Worm (Caenorhabditis elegans) whole organism, young adult: ENCODE measurements around the gene F09C6.14.

Experiments used
- C06A6.2 ChIP-seq: fragments of 200-800 bp; sonication (Bioruptor generic); conservative IDR thresholded peaks from 2 replicates; pipeline ENCODE4 v1.3.6; 2022; ENCODE audit warnings: missing genetic modification characterization, missing compliant biosample characterization
- C17E4.6 ChIP-seq: fragments of 200-800 bp; sonication (Bioruptor generic); IDR thresholded peaks from 2 replicates; pipeline ENCODE4 v1.3.6; 2022; ENCODE audit warnings: missing genetic modification reagents, missing genetic modification characterization, missing compliant biosample characterization
- D2030.7 ChIP-seq: fragments of 200-800 bp; sonication (Bioruptor generic); IDR thresholded peaks from 2 replicates; pipeline ENCODE4 v1.3.6; 2022; ENCODE audit warnings: missing genetic modification reagents, missing genetic modification characterization, missing compliant biosample characterization
- F10E7.11 ChIP-seq: sonication (generic microtip); optimal IDR thresholded peaks from 2 replicates; lab custom pipeline; 2017; ENCODE audit warnings: mild to moderate bottlenecking, missing genetic modification characterization, moderate library complexity, missing compliant biosample characterization
- F23B12.7 ChIP-seq: sonication (generic microtip); optimal IDR thresholded peaks from 2 replicates; lab custom pipeline; 2017; ENCODE audit warnings: missing genetic modification characterization, mild to moderate bottlenecking, missing compliant biosample characterization, antibody characterized with exemption, moderate library complexity; ENCODE audit not compliant: insufficient read depth
- F37B4.10 ChIP-seq: fragments of 200-800 bp; sonication (Bioruptor generic); IDR thresholded peaks from 2 replicates; pipeline ENCODE4 v1.3.6; 2022; ENCODE audit warnings: missing genetic modification characterization, missing compliant biosample characterization
- F57C9.4 ChIP-seq: sonication (generic microtip); optimal IDR thresholded peaks from 2 replicates; lab custom pipeline; 2017; ENCODE audit warnings: mild to moderate bottlenecking, missing genetic modification characterization, missing compliant biosample characterization
- T07F8.4 ChIP-seq: sonication (generic microtip); optimal IDR thresholded peaks from 2 replicates; lab custom pipeline; 2016; ENCODE audit warnings: mild to moderate bottlenecking, missing genetic modification characterization, moderate library complexity, missing compliant biosample characterization
- T26A5.8 ChIP-seq: sonication (generic microtip); optimal IDR thresholded peaks from 2 replicates; lab custom pipeline; 2016; ENCODE audit warnings: missing genetic modification characterization, missing compliant biosample characterization
- akir-1 ChIP-seq: fragments of 200-800 bp; sonication (Bioruptor generic); optimal IDR thresholded peaks from 2 replicates; lab custom pipeline; 2018; ENCODE audit warnings: mild to moderate bottlenecking, missing genetic modification characterization, moderate library complexity, missing compliant biosample characterization
- aptf-3 ChIP-seq: fragments of 200-800 bp; sonication (Bioruptor generic); IDR thresholded peaks from 2 replicates; pipeline ENCODE4 v1.3.6; 2022; ENCODE audit warnings: missing genetic modification characterization, missing compliant biosample characterization
- attf-6 ChIP-seq: fragments of 200-800 bp; sonication (Bioruptor generic); IDR thresholded peaks from 2 replicates; pipeline ENCODE4 v1.3.6; 2022; ENCODE audit warnings: missing genetic modification reagents, missing genetic modification characterization, missing compliant biosample characterization
- cebp-1 ChIP-seq, 2 experiments: fragments of 200-800 bp in 1 of 2; sonication (Bioruptor generic) in 1 of 2; sonication (generic microtip) in 1 of 2; IDR thresholded peaks in 1 of 2; optimal IDR thresholded peaks in 1 of 2; 2 replicates each; pipeline versions ENCODE4 v1.3.6 to Lab custom; 2017 to 2022; ENCODE audit warnings: missing compliant biosample characterization in 2 of 2, missing genetic modification characterization in 2 of 2, mild to moderate bottlenecking in 1 of 2, missing genetic modification reagents in 1 of 2, moderate library complexity in 1 of 2
- efl-1 ChIP-seq: fragments of 150-350 bp; optimal IDR thresholded peaks from 2 replicates; lab custom pipeline; 2014; ENCODE audit warnings: missing biosample characterization, missing genetic modification reagents, missing genetic modification characterization
- gei-17 ChIP-seq: fragments of 200-800 bp; sonication (Bioruptor generic); optimal IDR thresholded peaks from 2 replicates; lab custom pipeline; 2018; ENCODE audit warnings: mild to moderate bottlenecking, missing genetic modification characterization, missing compliant biosample characterization
- hlh-12 ChIP-seq: sonication (generic microtip); optimal IDR thresholded peaks from 2 replicates; lab custom pipeline; 2016; ENCODE audit warnings: missing genetic modification characterization, missing compliant biosample characterization
- hmg-1.2 ChIP-seq: fragments of 200-800 bp; sonication (Bioruptor generic); IDR thresholded peaks from 2 replicates; pipeline ENCODE4 v1.3.6; 2022; ENCODE audit warnings: missing genetic modification reagents, missing genetic modification characterization, missing compliant biosample characterization
- hmg-20 ChIP-seq: fragments of 200-800 bp; sonication (Bioruptor generic); IDR thresholded peaks from 2 replicates; pipeline ENCODE4 v1.3.6; 2022; ENCODE audit warnings: missing genetic modification reagents, missing genetic modification characterization, missing compliant biosample characterization
- hsf-1 ChIP-seq: fragments of 200-800 bp; sonication (Bioruptor generic); IDR thresholded peaks from 2 replicates; pipeline ENCODE4 v1.3.6; 2022; ENCODE audit warnings: missing genetic modification reagents, missing genetic modification characterization, missing compliant biosample characterization
- let-607 ChIP-seq, 2 experiments: fragments of 200-800 bp in 1 of 2; sonication (Bioruptor generic) in 1 of 2; sonication (generic microtip) in 1 of 2; optimal IDR thresholded peaks; 2 replicates each; lab custom pipeline; 2016 to 2018; ENCODE audit warnings: mild to moderate bottlenecking in 2 of 2, missing compliant biosample characterization in 2 of 2, missing genetic modification characterization in 2 of 2, moderate library complexity in 2 of 2, missing genotype in 1 of 2
- lin-40 ChIP-seq: sonication (generic microtip); optimal IDR thresholded peaks from 2 replicates; lab custom pipeline; 2016; ENCODE audit warnings: missing genetic modification characterization, mild to moderate bottlenecking, missing compliant biosample characterization, missing genotype, missing genetic modification reagents
- lsy-27 ChIP-seq: sonication (generic microtip); optimal IDR thresholded peaks from 2 replicates; lab custom pipeline; 2017; ENCODE audit warnings: missing genetic modification characterization, mild to moderate bottlenecking, missing compliant biosample characterization, antibody characterized with exemption, missing genotype, borderline replicate concordance; ENCODE audit not compliant: insufficient read depth
- madf-10 ChIP-seq: sonication (generic microtip); optimal IDR thresholded peaks from 2 replicates; lab custom pipeline; 2016; ENCODE audit warnings: mild to moderate bottlenecking, missing genetic modification characterization, missing compliant biosample characterization
- madf-6 ChIP-seq: fragments of 200-800 bp; sonication (Bioruptor generic); IDR thresholded peaks from 2 replicates; pipeline ENCODE4 v1.3.6; 2022; ENCODE audit warnings: missing genetic modification reagents, missing genetic modification characterization, missing compliant biosample characterization
- madf-8 ChIP-seq: fragments of 200-800 bp; sonication (Bioruptor generic); conservative IDR thresholded peaks from 2 replicates; pipeline ENCODE4 v1.3.6; 2022; ENCODE audit warnings: missing genetic modification reagents, missing genetic modification characterization, missing compliant biosample characterization
- nfya-1 ChIP-seq: sonication (generic microtip); optimal IDR thresholded peaks from 2 replicates; lab custom pipeline; 2017; ENCODE audit warnings: antibody characterized with exemption, missing compliant biosample characterization, missing genetic modification characterization, borderline replicate concordance; ENCODE audit not compliant: insufficient read depth
- nhr-120 ChIP-seq: fragments of 200-800 bp; sonication (Bioruptor generic); IDR thresholded peaks from 2 replicates; pipeline ENCODE4 v1.3.6; 2022; ENCODE audit warnings: missing genetic modification characterization, missing compliant biosample characterization
- nhr-80 ChIP-seq: sonication (generic microtip); optimal IDR thresholded peaks from 2 replicates; lab custom pipeline; 2016; ENCODE audit warnings: missing genetic modification characterization, missing compliant biosample characterization
- pha-4 ChIP-seq: fragments of 150-350 bp; sonication (generic microtip); optimal IDR thresholded peaks from 2 replicates; lab custom pipeline; 2014; ENCODE audit warnings: missing biosample characterization, missing genetic modification reagents, missing genetic modification characterization
- rcor-1 ChIP-seq: fragments of 200-800 bp; sonication (Bioruptor generic); IDR thresholded peaks from 2 replicates; pipeline ENCODE4 v1.3.6; 2022; ENCODE audit warnings: missing genetic modification reagents, missing genetic modification characterization, missing compliant biosample characterization
- unc-130 ChIP-seq: sonication (generic microtip); optimal IDR thresholded peaks from 2 replicates; lab custom pipeline; 2016; ENCODE audit warnings: missing genetic modification reagents, missing genetic modification characterization, missing compliant biosample characterization
- unc-62 ChIP-seq: fragments of 150-350 bp; optimal IDR thresholded peaks from 2 replicates; lab custom pipeline; 2014; ENCODE audit warnings: missing biosample characterization, missing genetic modification reagents, missing genetic modification characterization
- xnd-1 ChIP-seq: sonication (generic microtip); optimal IDR thresholded peaks from 2 replicates; lab custom pipeline; 2016; ENCODE audit warnings: missing genotype, missing genetic modification reagents, missing genetic modification characterization, missing compliant biosample characterization
- zim-3 ChIP-seq: sonication (generic microtip); optimal IDR thresholded peaks from 2 replicates; lab custom pipeline; 2017; ENCODE audit warnings: mild to moderate bottlenecking, missing genetic modification characterization, moderate library complexity, missing compliant biosample characterization
- ztf-6 ChIP-seq: fragments of 200-800 bp; sonication (Bioruptor generic); IDR thresholded peaks from 2 replicates; pipeline ENCODE4 v1.3.6; 2022; ENCODE audit warnings: missing genetic modification reagents, missing genetic modification characterization, missing compliant biosample characterization

F09C6.14 gene

DNA sequence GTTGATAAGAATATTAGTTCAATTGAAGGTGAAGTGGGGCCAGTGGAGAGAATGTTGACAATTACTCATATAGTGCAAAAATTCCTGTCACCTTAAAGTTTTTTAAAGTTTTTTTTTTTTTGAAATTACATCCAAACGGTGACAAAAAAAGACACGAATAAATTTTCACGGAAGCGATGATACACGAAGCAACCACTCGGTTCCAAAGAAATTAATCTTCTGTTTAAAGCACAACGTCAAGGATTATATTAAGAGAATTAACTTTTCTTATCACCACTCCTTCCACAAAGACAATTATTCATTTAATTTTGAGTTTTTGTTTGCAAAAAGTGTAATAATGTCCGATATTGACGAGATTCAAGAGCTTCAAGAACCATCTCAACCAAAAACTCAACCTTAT is 15.4 kb upstream of the F09C6.14 start, which contains the start of gene clec-28:
clec-28 (plus strand) TSS at position 301 of the 400 bp plus-strand sequence.
- TF ChIP-seq lin-40 (no peak), F23B12.7 (no peak)

DNA sequence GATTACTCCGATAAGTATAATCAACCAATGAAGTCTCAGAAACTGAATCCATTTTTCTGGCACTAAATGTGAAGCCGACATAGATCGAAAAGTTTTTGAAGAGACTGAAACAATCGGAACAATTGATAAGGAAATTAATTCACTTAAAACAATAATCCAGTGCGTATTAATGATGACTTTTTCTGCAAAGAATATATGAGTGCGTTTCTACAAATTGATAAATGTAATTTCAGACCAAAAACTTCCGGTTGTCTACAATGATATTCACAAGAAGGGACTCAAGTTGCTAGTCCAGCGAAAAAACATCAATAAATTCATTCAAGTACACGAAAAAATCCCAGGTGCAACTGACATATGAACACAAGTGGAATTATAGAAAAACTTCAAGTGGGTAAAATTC is 11.0 kb upstream of the F09C6.14 start, which contains the start of gene clec-33:
clec-33 (minus strand) TSS at position 101 of the 400 bp plus-strand sequence.
- TF ChIP-seq hsf-1 = no peak
- TF ChIP-seq F10E7.11 (tag; lab: Kevin White, UChicago) = no peak
- TF ChIP-seq madf-8 (GFP tag; lab: Robert Waterston, UW) = no peak
- no peak for TF ChIP-seq T07F8.4 (tag; lab: Kevin White, UChicago)
- TF ChIP-seq hmg-1.2 (GFP tag; lab: Robert Waterston, UW) = no peak
- no peak for TF ChIP-seq rcor-1 (GFP tag; lab: Robert Waterston, UW)

DNA sequence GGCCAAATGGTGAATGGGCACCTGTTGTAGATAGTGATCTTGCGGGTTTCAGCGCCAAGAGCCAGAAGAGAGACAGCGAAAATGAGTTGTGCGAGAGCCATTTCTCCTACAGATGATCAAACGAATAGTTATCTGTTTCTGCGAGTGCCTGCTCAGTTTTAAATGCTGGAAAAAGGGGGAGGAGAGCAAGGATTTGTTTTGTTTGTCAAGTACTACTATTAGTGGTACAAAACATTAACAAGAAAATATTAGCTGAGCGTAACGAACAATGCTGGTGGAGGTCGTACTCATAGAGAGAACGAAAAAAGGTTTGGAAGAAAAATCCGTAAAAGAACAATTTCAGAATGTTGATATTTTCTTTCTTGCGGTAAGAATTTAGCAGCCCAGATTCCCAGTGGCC is 9.4 kb upstream of the F09C6.14 start, which contains the start of gene thn-4:
thn-4 (minus strand) TSS at position 101 of the 400 bp plus-strand sequence.
- no peak for TF ChIP-seq rcor-1 (GFP tag; lab: Robert Waterston, UW)
- no peak for TF ChIP-seq nfya-1 (tag; lab: Kevin White, UChicago)
- no peak for TF ChIP-seq T26A5.8 (tag; lab: Kevin White, UChicago)
- TF ChIP-seq gei-17 (GFP tag; lab: Kevin White, UChicago) = no peak
- TF ChIP-seq nhr-120 (GFP tag; lab: Robert Waterston, UW) = no peak
- TF ChIP-seq zim-3 (tag; lab: Kevin White, UChicago) = no peak
- no peak for TF ChIP-seq efl-1 (GFP tag; lab: Kevin White, UChicago)
- TF ChIP-seq unc-62 (GFP tag; lab: Kevin White, UChicago) = no peak
- TF ChIP-seq ztf-6 (GFP tag; lab: Robert Waterston, UW) = no peak
- TF ChIP-seq attf-6 (GFP tag; lab: Robert Waterston, UW) = no peak
- TF ChIP-seq C17E4.6 = no peak
- no peak for TF ChIP-seq let-607 (tag; optimal IDR thresholded peaks at IDR 0.05; lab: Kevin White, UChicago)
- TF ChIP-seq F37B4.10 (GFP tag; lab: Robert Waterston, UW) = no peak
- TF ChIP-seq cebp-1 (GFP tag; IDR thresholded peaks at IDR 0.05; lab: Robert Waterston, UW) = no peak
- TF ChIP-seq cebp-1 (tag; optimal IDR thresholded peaks at IDR 0.05; lab: Kevin White, UChicago) = no peak
- no peak for TF ChIP-seq madf-10
- no peak for TF ChIP-seq akir-1
- TF ChIP-seq unc-130 (GFP tag; lab: Kevin White, UChicago) = no peak
- TF ChIP-seq hmg-20 (GFP tag; lab: Robert Waterston, UW) = no peak
- no peak for TF ChIP-seq nhr-80 (tag; lab: Kevin White, UChicago)
- TF ChIP-seq lsy-27 (tag; lab: Kevin White, UChicago) = no peak
- TF ChIP-seq, all 124 proteins: peak for 0

DNA sequence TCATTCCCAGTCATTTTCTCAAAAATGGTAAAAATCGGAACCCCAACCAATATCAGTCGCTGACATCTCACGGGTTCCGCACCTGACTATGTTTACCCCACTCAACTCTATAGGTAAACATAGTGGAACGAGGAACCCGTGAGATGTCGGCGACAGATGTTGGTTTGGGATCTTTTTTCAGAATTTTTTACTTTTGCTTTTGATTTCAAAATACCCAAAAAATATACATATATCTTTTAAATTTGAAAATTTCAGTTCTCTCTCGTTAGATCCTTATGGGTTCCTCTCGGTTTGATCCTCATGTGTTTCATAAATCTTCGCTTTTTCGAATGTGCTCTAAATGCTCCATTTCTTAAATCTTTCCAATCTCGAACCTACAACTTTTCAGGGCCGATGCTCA is 7.1 kb upstream of the F09C6.14 start, which contains the start of gene srw-23:
srw-23 (plus strand) TSS at position 301 of the 400 bp plus-strand sequence.
- TF ChIP-seq C06A6.2 (GFP tag; lab: Robert Waterston, UW) = no peak
- TF ChIP-seq madf-6 = no peak
- no peak for TF ChIP-seq hmg-20 (GFP tag; lab: Robert Waterston, UW)
- no peak for TF ChIP-seq xnd-1 (tag; lab: Kevin White, UChicago)
- TF ChIP-seq efl-1 (GFP tag; lab: Kevin White, UChicago) = no peak
- no peak for TF ChIP-seq F57C9.4 (tag; lab: Kevin White, UChicago)
- no peak for TF ChIP-seq aptf-3 (GFP tag; lab: Robert Waterston, UW)
- no peak for TF ChIP-seq gei-17 (GFP tag; lab: Kevin White, UChicago)
- no peak for TF ChIP-seq pha-4
- TF ChIP-seq hlh-12 (tag; lab: Kevin White, UChicago) = no peak
- TF ChIP-seq D2030.7 (GFP tag; lab: Robert Waterston, UW) = no peak
